Worm (Caenorhabditis elegans) whole organism, young adult: ENCODE data around the gene hex-5.

ENCODE experiments used
- B0019.2 ChIP-seq: fragments of 200-800 bp; sonication (Bioruptor generic); conservative IDR thresholded peaks from 2 replicates; pipeline ENCODE4 v1.3.6; 2022; ENCODE audit warnings: missing genetic modification reagents, missing genetic modification characterization, missing compliant biosample characterization
- B0035.1 ChIP-seq: sonication (generic microtip); optimal IDR thresholded peaks from 2 replicates; lab custom pipeline; 2016; ENCODE audit warnings: missing genetic modification characterization, mild to moderate bottlenecking, missing compliant biosample characterization, missing genotype, missing genetic modification reagents
- B0336.3 ChIP-seq: fragments of 200-800 bp; sonication (Bioruptor generic); IDR thresholded peaks from 2 replicates; pipeline ENCODE4 v1.3.6; 2022; ENCODE audit warnings: missing genetic modification characterization, missing compliant biosample characterization
- F52B5.7 ChIP-seq: sonication (generic microtip); optimal IDR thresholded peaks from 2 replicates; lab custom pipeline; 2016; ENCODE audit warnings: mild to moderate bottlenecking, missing genetic modification characterization, missing compliant biosample characterization
- F57C9.4 ChIP-seq: sonication (generic microtip); optimal IDR thresholded peaks from 2 replicates; lab custom pipeline; 2017; ENCODE audit warnings: mild to moderate bottlenecking, missing genetic modification characterization, missing compliant biosample characterization
- Y56A3A.18 ChIP-seq: fragments of 200-800 bp; sonication (Bioruptor generic); IDR thresholded peaks from 2 replicates; pipeline ENCODE4 v1.3.6; 2022; ENCODE audit warnings: missing genetic modification reagents, missing genetic modification characterization, missing compliant biosample characterization
- ama-1 ChIP-seq, 3 experiments: fragments of 150-350 bp in 1 of 3; sonication (generic microtip) in 2 of 3; optimal IDR thresholded peaks; 2 replicates each; lab custom pipeline; 2014 to 2018; ENCODE audit warnings: missing biosample characterization in 2 of 3, missing genetic modification characterization in 2 of 3, missing genetic modification reagents in 2 of 3
- attf-6 ChIP-seq: fragments of 200-800 bp; sonication (Bioruptor generic); IDR thresholded peaks from 2 replicates; pipeline ENCODE4 v1.3.6; 2022; ENCODE audit warnings: missing genetic modification reagents, missing genetic modification characterization, missing compliant biosample characterization
- bed-2 ChIP-seq: fragments of 200-800 bp; sonication (Bioruptor generic); IDR thresholded peaks from 2 replicates; pipeline ENCODE4 v1.3.6; 2022; ENCODE audit warnings: missing genetic modification reagents, missing genetic modification characterization, missing compliant biosample characterization
- ccch-3 ChIP-seq: fragments of 200-800 bp; sonication (Bioruptor generic); optimal IDR thresholded peaks from 2 replicates; lab custom pipeline; 2018; ENCODE audit warnings: mild to moderate bottlenecking, missing genetic modification characterization, missing compliant biosample characterization
- ceh-100 ChIP-seq: fragments of 200-800 bp; sonication (Bioruptor generic); IDR thresholded peaks from 2 replicates; pipeline ENCODE4 v1.3.6; 2022; ENCODE audit warnings: missing genetic modification reagents, missing genetic modification characterization, missing compliant biosample characterization
- ceh-58 ChIP-seq: fragments of 200-800 bp; sonication (Bioruptor generic); IDR thresholded peaks from 2 replicates; pipeline ENCODE4 v1.3.6; 2022; ENCODE audit warnings: missing genetic modification characterization, missing compliant biosample characterization
- chd-7 ChIP-seq: sonication (generic microtip); optimal IDR thresholded peaks from 2 replicates; lab custom pipeline; 2016; ENCODE audit warnings: mild to moderate bottlenecking, missing genetic modification characterization, moderate library complexity, missing compliant biosample characterization
- dox-1 ChIP-seq: fragments of 200-800 bp; sonication (Bioruptor generic); IDR thresholded peaks from 2 replicates; pipeline ENCODE4 v1.3.6; 2022; ENCODE audit warnings: missing genetic modification reagents, missing genetic modification characterization, missing compliant biosample characterization
- dpff-1 ChIP-seq: sonication (generic microtip); optimal IDR thresholded peaks from 2 replicates; lab custom pipeline; 2017; ENCODE audit warnings: mild to moderate bottlenecking, missing genetic modification characterization, missing compliant biosample characterization
- dpl-1 ChIP-seq: fragments of 150-350 bp; optimal IDR thresholded peaks from 2 replicates; lab custom pipeline; 2014; ENCODE audit warnings: missing biosample characterization, missing genetic modification reagents, missing genetic modification characterization
- efl-1 ChIP-seq: fragments of 150-350 bp; optimal IDR thresholded peaks from 2 replicates; lab custom pipeline; 2014; ENCODE audit warnings: missing biosample characterization, missing genetic modification reagents, missing genetic modification characterization
- egrh-3 ChIP-seq: fragments of 200-800 bp; sonication (Bioruptor generic); IDR thresholded peaks from 2 replicates; pipeline ENCODE4 v1.3.6; 2022; ENCODE audit warnings: missing genetic modification reagents, missing genetic modification characterization, missing compliant biosample characterization
- fkh-3 ChIP-seq: sonication (generic microtip); optimal IDR thresholded peaks from 2 replicates; lab custom pipeline; 2016; ENCODE audit warnings: mild to moderate bottlenecking, missing genetic modification characterization, missing compliant biosample characterization
- gei-17 ChIP-seq: fragments of 200-800 bp; sonication (Bioruptor generic); optimal IDR thresholded peaks from 2 replicates; lab custom pipeline; 2018; ENCODE audit warnings: mild to moderate bottlenecking, missing genetic modification characterization, missing compliant biosample characterization
- him-1 ChIP-seq: sonication (generic microtip); optimal IDR thresholded peaks from 2 replicates; lab custom pipeline; 2016; ENCODE audit warnings: missing genotype, missing genetic modification reagents, missing genetic modification characterization, missing compliant biosample characterization
- hlh-12 ChIP-seq: sonication (generic microtip); optimal IDR thresholded peaks from 2 replicates; lab custom pipeline; 2016; ENCODE audit warnings: missing genetic modification characterization, missing compliant biosample characterization
- hmg-20 ChIP-seq: fragments of 200-800 bp; sonication (Bioruptor generic); IDR thresholded peaks from 2 replicates; pipeline ENCODE4 v1.3.6; 2022; ENCODE audit warnings: missing genetic modification reagents, missing genetic modification characterization, missing compliant biosample characterization
- hsf-1 ChIP-seq: fragments of 200-800 bp; sonication (Bioruptor generic); IDR thresholded peaks from 2 replicates; pipeline ENCODE4 v1.3.6; 2022; ENCODE audit warnings: missing genetic modification reagents, missing genetic modification characterization, missing compliant biosample characterization
- let-526 ChIP-seq: fragments of 200-800 bp; sonication (Bioruptor generic); IDR thresholded peaks from 2 replicates; pipeline ENCODE4 v1.3.6; 2022; ENCODE audit warnings: missing genetic modification reagents, missing genetic modification characterization, missing compliant biosample characterization
- lin-54 ChIP-seq: fragments of 200-800 bp; sonication (Bioruptor generic); optimal IDR thresholded peaks from 2 replicates; lab custom pipeline; 2018; ENCODE audit warnings: mild to moderate bottlenecking, missing genetic modification characterization, missing compliant biosample characterization
- lsy-27 ChIP-seq: sonication (generic microtip); optimal IDR thresholded peaks from 2 replicates; lab custom pipeline; 2017; ENCODE audit warnings: missing genetic modification characterization, mild to moderate bottlenecking, missing compliant biosample characterization, antibody characterized with exemption, missing genotype, borderline replicate concordance; ENCODE audit not compliant: insufficient read depth
- madf-6 ChIP-seq: fragments of 200-800 bp; sonication (Bioruptor generic); IDR thresholded peaks from 2 replicates; pipeline ENCODE4 v1.3.6; 2022; ENCODE audit warnings: missing genetic modification reagents, missing genetic modification characterization, missing compliant biosample characterization
- madf-8 ChIP-seq: fragments of 200-800 bp; sonication (Bioruptor generic); conservative IDR thresholded peaks from 2 replicates; pipeline ENCODE4 v1.3.6; 2022; ENCODE audit warnings: missing genetic modification reagents, missing genetic modification characterization, missing compliant biosample characterization
- mcd-1 ChIP-seq: fragments of 200-800 bp; sonication (Bioruptor generic); IDR thresholded peaks from 2 replicates; pipeline ENCODE4 v1.3.6; 2022; ENCODE audit warnings: missing genetic modification reagents, missing genetic modification characterization, missing compliant biosample characterization
- nfya-2 ChIP-seq: fragments of 200-800 bp; sonication (Bioruptor generic); IDR thresholded peaks from 2 replicates; pipeline ENCODE4 v1.3.6; 2022; ENCODE audit warnings: missing genetic modification reagents, missing genetic modification characterization, missing compliant biosample characterization
- nfyb-1 ChIP-seq: fragments of 200-800 bp; sonication (Bioruptor generic); IDR thresholded peaks from 2 replicates; pipeline ENCODE4 v1.3.6; 2022; ENCODE audit warnings: missing genetic modification reagents, missing genetic modification characterization, missing compliant biosample characterization
- pbrm-1 ChIP-seq: fragments of 200-800 bp; sonication (Bioruptor generic); IDR thresholded peaks from 2 replicates; pipeline ENCODE4 v1.3.6; 2022; ENCODE audit warnings: missing genetic modification reagents, missing genetic modification characterization, missing compliant biosample characterization
- rcor-1 ChIP-seq: fragments of 200-800 bp; sonication (Bioruptor generic); IDR thresholded peaks from 2 replicates; pipeline ENCODE4 v1.3.6; 2022; ENCODE audit warnings: missing genetic modification reagents, missing genetic modification characterization, missing compliant biosample characterization
- rpc-1 ChIP-seq, 2 experiments: fragments of 150-350 bp in 1 of 2; sonication (generic microtip) in 1 of 2; optimal IDR thresholded peaks; 2 replicates each; lab custom pipeline; 2014 to 2018; ENCODE audit warnings: missing biosample characterization in 1 of 2, missing genetic modification characterization in 1 of 2, missing genetic modification reagents in 1 of 2, missing genotype in 1 of 2
- sdz-38 ChIP-seq: sonication (generic microtip); optimal IDR thresholded peaks from 2 replicates; lab custom pipeline; 2016; ENCODE audit warnings: missing genotype, missing genetic modification characterization, missing compliant biosample characterization
- snpc-1.1 ChIP-seq: sonication (generic microtip); optimal IDR thresholded peaks from 2 replicates; lab custom pipeline; 2017; ENCODE audit warnings: missing genetic modification characterization, mild to moderate bottlenecking, missing compliant biosample characterization, antibody characterized with exemption, moderate library complexity, missing genotype, missing genetic modification reagents; ENCODE audit not compliant: insufficient read depth
- unc-62 ChIP-seq: fragments of 150-350 bp; optimal IDR thresholded peaks from 2 replicates; lab custom pipeline; 2014; ENCODE audit warnings: missing biosample characterization, missing genetic modification reagents, missing genetic modification characterization
- xnd-1 ChIP-seq: sonication (generic microtip); optimal IDR thresholded peaks from 2 replicates; lab custom pipeline; 2016; ENCODE audit warnings: missing genotype, missing genetic modification reagents, missing genetic modification characterization, missing compliant biosample characterization
- zfh-2 ChIP-seq: fragments of 200-800 bp; sonication (Bioruptor generic); conservative IDR thresholded peaks from 2 replicates; pipeline ENCODE4 v1.3.6; 2022; ENCODE audit warnings: missing genetic modification reagents, missing genetic modification characterization, missing compliant biosample characterization
- ztf-18 ChIP-seq: sonication (generic microtip); optimal IDR thresholded peaks from 2 replicates; lab custom pipeline; 2016; ENCODE audit warnings: missing genotype, mild to moderate bottlenecking, missing genetic modification characterization, missing compliant biosample characterization

hex-5 gene

ce11 chrX:14881119-14881518 is 23.9 kb downstream of the hex-5 start, which contains the start of gene flp-8:
flp-8 (plus strand) TSS chrX:14881419.
- TF ChIP-seq efl-1: no peak
- no peak for TF ChIP-seq xnd-1 (tag; lab: Kevin White, UChicago)
- no peak for TF ChIP-seq B0336.3 (GFP tag; lab: Robert Waterston, UW)
- no peak for TF ChIP-seq dpff-1
- no peak for TF ChIP-seq snpc-1.1

ce11 chrX:14877691-14878090 is 27.4 kb downstream of the hex-5 start:
- TF ChIP-seq dox-1 (GFP tag; lab: Robert Waterston, UW): 0 out of 2 replicates have a peak, but pooled peaks have one; percentile 19
- TF ChIP-seq nfyb-1 (GFP tag; lab: Robert Waterston, UW): 0 out of 2 replicates have a peak, but pooled peaks have one; percentile 7
- TF ChIP-seq Y56A3A.18: peak; percentile 43; the same call in 1 of the 2 replicates
- no peak for TF ChIP-seq B0019.2 (GFP tag; lab: Robert Waterston, UW)
- TF ChIP-seq zfh-2 (GFP tag; lab: Robert Waterston, UW): peak; percentile 64
- TF ChIP-seq egrh-3 (GFP tag; lab: Robert Waterston, UW): peak; percentile 26; the same call in 1 of the 2 replicates
- TF ChIP-seq hsf-1 (GFP tag; lab: Robert Waterston, UW): 0 out of 2 replicates have a peak, but pooled peaks have one; percentile 7
- TF ChIP-seq rcor-1 (GFP tag; lab: Robert Waterston, UW): 0 out of 2 replicates have a peak, but pooled peaks have one; percentile 26
- no peak for TF ChIP-seq pbrm-1

- TF ChIP-seq B0035.1 (tag; lab: Kevin White, UChicago) (no peak), sdz-38 (tag; lab: Kevin White, UChicago) (no peak), rcor-1 (GFP tag; lab: Robert Waterston, UW) (no peak), let-526 (no peak), hmg-20 (GFP tag; lab: Robert Waterston, UW) (no peak), efl-1 (no peak), chd-7 (tag; lab: Kevin White, UChicago) (no peak), snpc-1.1 (no peak), bed-2 (no peak), ceh-100 (no peak), gei-17 (no peak)
- TF ChIP-seq, all 124 proteins: peak for 0
Measured at ce11 chrX:14875668-14876067, 29.4 kb downstream of the hex-5 start, which contains the start of gene sssh-1. sssh-1 (plus strand) TSS chrX:14875968.

ce11 chrX:14872817-14873469 is 32.1 kb downstream of the hex-5 start, which contains the start of gene F31F6.3:
F31F6.3 (minus strand) TSS chrX:14872867.
- TF ChIP-seq efl-1 (peak; percentile 73), mcd-1 (GFP tag; lab: Robert Waterston, UW) (peak; percentile 46), ama-1 (optimal IDR thresholded peaks at IDR 0.05; lab: Kevin White, UChicago) (no peak), ama-1 (GFP tag; optimal IDR thresholded peaks at IDR 0.05; lab: Kevin White, UChicago) (no peak), fkh-3 (tag; lab: Kevin White, UChicago) (no peak), nfya-2 (no peak), madf-8 (GFP tag; lab: Robert Waterston, UW) (0 out of 2 replicates have a peak, but pooled peaks have one; percentile 8), madf-6 (peak; percentile 65), dpl-1 (GFP tag; lab: Kevin White, UChicago) (peak; percentile 38)
- TF ChIP-seq, all 124 proteins: peak for 5

- TF ChIP-seq attf-6 (GFP tag; lab: Robert Waterston, UW) (no peak), F57C9.4 (tag; lab: Kevin White, UChicago) (no peak), F52B5.7 (tag; lab: Kevin White, UChicago) (no peak), lin-54 (GFP tag; lab: Kevin White, UChicago) (no peak), him-1 (tag; lab: Kevin White, UChicago) (no peak), dpff-1 (no peak), hlh-12 (tag; lab: Kevin White, UChicago) (no peak), lsy-27 (tag; lab: Kevin White, UChicago) (no peak), ceh-58 (GFP tag; lab: Robert Waterston, UW) (no peak), ccch-3 (GFP tag; lab: Kevin White, UChicago) (no peak), ztf-18 (tag; lab: Kevin White, UChicago) (no peak), rpc-1 (optimal IDR thresholded peaks at IDR 0.05; lab: Kevin White, UChicago) (no peak), rpc-1 (tag; optimal IDR thresholded peaks at IDR 0.05; lab: Kevin White, UChicago) (no peak), unc-62 (GFP tag; lab: Kevin White, UChicago) (no peak)
Measured at ce11 chrX:14871780-14872179, 33.3 kb downstream of the hex-5 start, which contains the start of gene F31F6.2. F31F6.2 (minus strand) TSS chrX:14871880.
